Fruit fly (Drosophila melanogaster) whole organism, embryonic: ENCODE data around the gene CG6403.

Experiments
- Bgb ChIP-seq: fragments of 200-800 bp; sonication (Bioruptor generic); IDR thresholded peaks from 2 replicates; pipeline ENCODE4 v1.3.6; 2022; ENCODE audit warnings: missing biosample characterization, missing genetic modification characterization; ENCODE audit not compliant: partially characterized antibody
- C15 ChIP-seq: fragments of 200-800 bp; sonication (Bioruptor generic); IDR thresholded peaks from 3 replicates; pipeline ENCODE4 v1.3.6; 2022; ENCODE audit warnings: missing biosample characterization, missing genetic modification characterization
- CG11093 ChIP-seq: fragments of 200-800 bp; sonication (Bioruptor generic); IDR thresholded peaks from 3 replicates; pipeline ENCODE4 v1.3.6; 2022; ENCODE audit warnings: missing biosample characterization, missing genetic modification characterization
- CG12769 ChIP-seq: fragments of 200-800 bp; sonication (Bioruptor generic); optimal IDR thresholded peaks from 2 replicates; lab custom pipeline; 2019; ENCODE audit warnings: missing biosample characterization, mild to moderate bottlenecking, missing genetic modification characterization, moderate library complexity
- CG14050 ChIP-seq: fragments of 200-800 bp; sonication (Bioruptor generic); IDR thresholded peaks from 3 replicates; pipeline ENCODE4 v1.3.6; 2022; ENCODE audit warnings: missing biosample characterization, missing genetic modification characterization
- CG15696 ChIP-seq: fragments of 200-800 bp; sonication (Bioruptor generic); optimal IDR thresholded peaks from 2 replicates; lab custom pipeline; 2019; ENCODE audit warnings: missing biosample characterization, mild to moderate bottlenecking, missing genetic modification characterization, moderate library complexity
- CG16813 ChIP-seq: fragments of 200-800 bp; sonication (Bioruptor generic); IDR thresholded peaks from 3 replicates; pipeline ENCODE4 v1.3.6; 2022; ENCODE audit warnings: missing biosample characterization, missing genetic modification characterization; ENCODE audit not compliant: partially characterized antibody
- CG17361 ChIP-seq: fragments of 200-800 bp; sonication (Bioruptor generic); IDR thresholded peaks from 3 replicates; pipeline ENCODE4 v1.3.6; 2022; ENCODE audit warnings: missing biosample characterization, missing genetic modification characterization
- CG17568 ChIP-seq: fragments of 200-800 bp; sonication (Bioruptor generic); optimal IDR thresholded peaks from 2 replicates; lab custom pipeline; 2018; ENCODE audit warnings: missing biosample characterization, mild to moderate bottlenecking, missing genetic modification characterization, moderate library complexity
- CG17912 ChIP-seq: fragments of 200-800 bp; sonication (Bioruptor generic); optimal IDR thresholded peaks from 2 replicates; lab custom pipeline; 2018; ENCODE audit warnings: missing biosample characterization, mild to moderate bottlenecking, missing genetic modification characterization
- CG30431 ChIP-seq: fragments of 200-800 bp; sonication (Bioruptor generic); optimal IDR thresholded peaks from 2 replicates; lab custom pipeline; 2017; ENCODE audit warnings: missing biosample characterization, missing genetic modification characterization
- CG31365 ChIP-seq: fragments of 200-800 bp; sonication (Bioruptor generic); optimal IDR thresholded peaks from 2 replicates; lab custom pipeline; 2018; ENCODE audit warnings: missing biosample characterization, mild to moderate bottlenecking, missing genetic modification characterization
- CG31441 ChIP-seq: fragments of 200-800 bp; sonication (Bioruptor generic); IDR thresholded peaks from 2 replicates; pipeline ENCODE4 v1.3.6; 2022; ENCODE audit warnings: missing biosample characterization, missing genetic modification characterization
- CG3407 ChIP-seq: fragments of 200-800 bp; sonication (Bioruptor generic); optimal IDR thresholded peaks from 2 replicates; lab custom pipeline; 2018; ENCODE audit warnings: missing biosample characterization, mild to moderate bottlenecking, missing genetic modification characterization
- CG34224 ChIP-seq: fragments of 200-800 bp; sonication (Bioruptor generic); IDR thresholded peaks from 3 replicates; pipeline ENCODE4 v1.3.6; 2022; ENCODE audit warnings: missing biosample characterization, missing genetic modification characterization; ENCODE audit not compliant: partially characterized antibody
- CG34376 ChIP-seq: fragments of 200-800 bp; sonication (Bioruptor generic); optimal IDR thresholded peaks from 2 replicates; lab custom pipeline; 2018; ENCODE audit warnings: missing biosample characterization, mild to moderate bottlenecking, missing genetic modification characterization
- CG6683 ChIP-seq: fragments of 200-800 bp; sonication (Bioruptor generic); optimal IDR thresholded peaks from 2 replicates; lab custom pipeline; 2017; ENCODE audit warnings: missing biosample characterization, mild to moderate bottlenecking, missing genetic modification characterization, missing genetic modification reagents
- CG6689 ChIP-seq: fragments of 200-800 bp; sonication (Bioruptor generic); IDR thresholded peaks from 2 replicates; pipeline ENCODE4 v1.3.6; 2022; ENCODE audit warnings: missing biosample characterization, missing genetic modification characterization
- CG6813 ChIP-seq: fragments of 200-800 bp; sonication (Bioruptor generic); optimal IDR thresholded peaks from 2 replicates; lab custom pipeline; 2017; ENCODE audit warnings: missing biosample characterization, missing genetic modification characterization, mild to moderate bottlenecking, moderate library complexity, missing genetic modification reagents
- CG6854 ChIP-seq: fragments of 200-800 bp; sonication (Bioruptor generic); optimal IDR thresholded peaks from 3 replicates; lab custom pipeline; 2017; ENCODE audit warnings: missing biosample characterization, mild to moderate bottlenecking, missing genetic modification characterization
- CG7271 ChIP-seq: fragments of 200-800 bp; sonication (Bioruptor generic); optimal IDR thresholded peaks from 2 replicates; lab custom pipeline; 2018; ENCODE audit warnings: missing biosample characterization, mild to moderate bottlenecking, missing genetic modification characterization, moderate library complexity
- CG7963 ChIP-seq: fragments of 200-800 bp; sonication (Bioruptor generic); IDR thresholded peaks from 3 replicates; pipeline ENCODE4 v1.3.6; 2022; ENCODE audit warnings: missing biosample characterization, missing genetic modification characterization; ENCODE audit not compliant: partially characterized antibody
- CG8281 ChIP-seq: fragments of 200-800 bp; sonication (Bioruptor generic); optimal IDR thresholded peaks from 2 replicates; lab custom pipeline; 2018; ENCODE audit warnings: missing biosample characterization, mild to moderate bottlenecking, missing genetic modification characterization, moderate library complexity
- Ets97D ChIP-seq: fragments of 200-800 bp; sonication (Bioruptor generic); optimal IDR thresholded peaks from 3 replicates; lab custom pipeline; 2016; ENCODE audit warnings: missing biosample characterization, missing genetic modification characterization
- Hmx ChIP-seq: fragments of 200-800 bp; sonication (Bioruptor generic); optimal IDR thresholded peaks from 2 replicates; lab custom pipeline; 2016; ENCODE audit warnings: missing biosample characterization, missing genetic modification characterization
- Lhr ChIP-seq: fragments of 200-800 bp; sonication (Bioruptor generic); optimal IDR thresholded peaks from 3 replicates; lab custom pipeline; 2017; ENCODE audit warnings: mild to moderate bottlenecking, missing biosample characterization, missing genetic modification reagents, missing genetic modification characterization
- NK7.1 ChIP-seq: fragments of 200-800 bp; sonication (Bioruptor generic); optimal IDR thresholded peaks from 3 replicates; lab custom pipeline; 2016; ENCODE audit warnings: missing biosample characterization, missing genetic modification characterization
- Nf-YB ChIP-seq: fragments of 200-800 bp; sonication (Bioruptor generic); optimal IDR thresholded peaks from 3 replicates; lab custom pipeline; 2019; ENCODE audit warnings: missing biosample characterization, mild to moderate bottlenecking, missing genetic modification characterization, moderate library complexity
- Opbp ChIP-seq: fragments of 200-800 bp; sonication (Bioruptor generic); IDR thresholded peaks from 3 replicates; pipeline ENCODE4 v1.3.6; 2022; ENCODE audit warnings: missing biosample characterization, missing genetic modification characterization; ENCODE audit not compliant: partially characterized antibody
- Optix ChIP-seq: fragments of 200-800 bp; sonication (Bioruptor generic); IDR thresholded peaks from 3 replicates; pipeline ENCODE4 v1.3.6; 2022; ENCODE audit warnings: missing biosample characterization, missing genetic modification characterization
- Side ChIP-seq: fragments of 200-800 bp; sonication (Bioruptor generic); optimal IDR thresholded peaks from 2 replicates; lab custom pipeline; 2016; ENCODE audit warnings: missing biosample characterization, missing genetic modification characterization
- Sry-β ChIP-seq: fragments of 200-800 bp; sonication (Bioruptor generic); optimal IDR thresholded peaks from 2 replicates; lab custom pipeline; 2018; ENCODE audit warnings: missing biosample characterization, mild to moderate bottlenecking, missing genetic modification characterization, moderate library complexity
- Vsx1 ChIP-seq: fragments of 200-800 bp; sonication (Bioruptor generic); optimal IDR thresholded peaks from 2 replicates; lab custom pipeline; 2017; ENCODE audit warnings: missing biosample characterization, mild to moderate bottlenecking, missing genetic modification characterization, missing genetic modification reagents
- cg ChIP-seq: fragments of 200-800 bp; sonication (Bioruptor generic); optimal IDR thresholded peaks from 3 replicates; lab custom pipeline; 2019; ENCODE audit warnings: missing biosample characterization, mild to moderate bottlenecking, missing genetic modification characterization, moderate library complexity
- ci ChIP-seq: fragments of 200-800 bp; sonication (Bioruptor generic); IDR thresholded peaks from 3 replicates; pipeline ENCODE4 v1.3.6; 2022; ENCODE audit warnings: missing biosample characterization, missing genetic modification characterization
- esg ChIP-seq: fragments of 200-800 bp; sonication (Bioruptor generic); conservative IDR thresholded peaks from 2 replicates; pipeline ENCODE4 v1.3.6; 2022; ENCODE audit warnings: missing biosample characterization, missing genetic modification characterization
- fd96Cb ChIP-seq: fragments of 200-800 bp; sonication (Bioruptor generic); optimal IDR thresholded peaks from 2 replicates; lab custom pipeline; 2018; ENCODE audit warnings: missing biosample characterization, mild to moderate bottlenecking, missing genetic modification characterization, moderate library complexity
- gcm2 ChIP-seq: fragments of 200-800 bp; sonication (Bioruptor generic); optimal IDR thresholded peaks from 2 replicates; lab custom pipeline; 2016; ENCODE audit warnings: missing biosample characterization, missing genetic modification characterization
- gem ChIP-seq: fragments of 200-800 bp; sonication (Bioruptor generic); optimal IDR thresholded peaks from 2 replicates; lab custom pipeline; 2019; ENCODE audit warnings: missing biosample characterization, mild to moderate bottlenecking, missing genetic modification characterization, moderate library complexity
- gfzf ChIP-seq: fragments of 200-800 bp; sonication (Bioruptor generic); optimal IDR thresholded peaks from 2 replicates; lab custom pipeline; 2016; ENCODE audit warnings: missing biosample characterization, mild to moderate bottlenecking, missing genetic modification characterization, moderate library complexity
- hth ChIP-seq: fragments of >200 bp; optimal IDR thresholded peaks from 2 replicates; lab custom pipeline; 2017; ENCODE audit warnings: inconsistent platforms
- insv ChIP-seq, 2 experiments: fragments of 200-800 bp; sonication (Bioruptor generic); optimal IDR thresholded peaks; 3 replicates each; lab custom pipeline; 2016 to 2018; ENCODE audit warnings: missing biosample characterization in 2 of 2, missing genetic modification characterization in 2 of 2
- ken ChIP-seq: fragments of 200-800 bp; sonication (Bioruptor generic); IDR thresholded peaks from 3 replicates; pipeline ENCODE4 v1.3.6; 2022; ENCODE audit warnings: missing biosample characterization, missing genetic modification characterization
- nerfin-1 ChIP-seq: fragments of 200-800 bp; sonication (Bioruptor generic); optimal IDR thresholded peaks from 3 replicates; lab custom pipeline; 2019; ENCODE audit warnings: missing biosample characterization, mild to moderate bottlenecking, missing genetic modification characterization, moderate library complexity
- pzg ChIP-seq: fragments of 200-800 bp; sonication (Bioruptor generic); optimal IDR thresholded peaks from 3 replicates; lab custom pipeline; 2018; ENCODE audit warnings: missing biosample characterization, mild to moderate bottlenecking, missing genetic modification characterization, moderate library complexity
- stwl ChIP-seq: fragments of 200-800 bp; sonication (Bioruptor generic); optimal IDR thresholded peaks from 3 replicates; lab custom pipeline; 2018; ENCODE audit warnings: missing biosample characterization, mild to moderate bottlenecking, missing genetic modification characterization, moderate library complexity
- wek ChIP-seq: fragments of 200-800 bp; sonication (Bioruptor generic); optimal IDR thresholded peaks from 3 replicates; lab custom pipeline; 2018; ENCODE audit warnings: missing biosample characterization, mild to moderate bottlenecking, missing genetic modification characterization, moderate library complexity
- z ChIP-seq: fragments of 200-800 bp; sonication (Bioruptor generic); IDR thresholded peaks from 3 replicates; pipeline ENCODE4 v1.3.6; 2022; ENCODE audit warnings: missing biosample characterization, missing genetic modification characterization
- zen2 ChIP-seq: fragments of 200-800 bp; sonication (Bioruptor generic); IDR thresholded peaks from 3 replicates; pipeline ENCODE4 v1.3.6; 2022; ENCODE audit warnings: missing biosample characterization, missing genetic modification characterization; ENCODE audit not compliant: partially characterized antibody

CG6403 gene

DNA sequence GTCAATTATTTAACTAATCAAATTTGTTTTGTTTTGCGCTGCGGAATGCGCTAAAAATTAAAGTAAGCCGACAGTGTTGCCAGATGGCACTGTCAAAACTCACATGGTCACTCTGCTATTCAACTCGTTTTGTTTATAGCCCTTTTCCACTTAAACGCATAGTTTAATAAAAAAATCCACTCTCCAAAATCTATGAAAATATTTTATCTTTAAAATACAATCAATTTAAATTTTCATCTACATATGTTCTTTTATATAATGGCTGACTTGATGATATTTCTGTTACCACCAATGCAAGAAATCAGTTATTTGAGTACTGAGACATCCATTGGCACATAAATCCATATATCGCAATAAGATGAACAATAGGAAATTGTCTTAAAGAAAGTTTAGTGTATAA, 18.8 kb downstream of the CG6403 start, which contains the start of gene CG6425 (continued):
- TF ChIP-seq stwl (tag; lab: Kevin White, UChicago) = peak; percentile 37
- TF ChIP-seq gcm2 = no peak
- no peak for TF ChIP-seq CG7271 (tag; lab: Kevin White, UChicago)
- TF ChIP-seq nerfin-1 = peak; percentile 15
- no peak for TF ChIP-seq CG6854 (GFP tag; lab: Kevin White, UChicago)
- no peak for TF ChIP-seq CG3407
- no peak for TF ChIP-seq CG17912 (GFP tag; lab: Kevin White, UChicago)
- TF ChIP-seq z = no peak
- TF ChIP-seq CG17361 (GFP tag; lab: Robert Waterston, UW) = peak; percentile 56; the same call in 2 of the 3 replicates
- TF ChIP-seq CG6813 (GFP tag; lab: Kevin White, UChicago) = no peak
- no peak for TF ChIP-seq Sry-β (GFP tag; lab: Kevin White, UChicago)
- no peak for TF ChIP-seq Optix (GFP tag; lab: Robert Waterston, UW)
- TF ChIP-seq CG14050 (GFP tag; lab: Robert Waterston, UW) = no peak
- TF ChIP-seq Vsx1 = no peak
- TF ChIP-seq CG16813 (GFP tag; lab: Robert Waterston, UW) = 0 out of 3 replicates have a peak, but pooled peaks have one; percentile 30
- no peak for TF ChIP-seq CG6683 (GFP tag; lab: Kevin White, UChicago)
- no peak for TF ChIP-seq cg

DNA sequence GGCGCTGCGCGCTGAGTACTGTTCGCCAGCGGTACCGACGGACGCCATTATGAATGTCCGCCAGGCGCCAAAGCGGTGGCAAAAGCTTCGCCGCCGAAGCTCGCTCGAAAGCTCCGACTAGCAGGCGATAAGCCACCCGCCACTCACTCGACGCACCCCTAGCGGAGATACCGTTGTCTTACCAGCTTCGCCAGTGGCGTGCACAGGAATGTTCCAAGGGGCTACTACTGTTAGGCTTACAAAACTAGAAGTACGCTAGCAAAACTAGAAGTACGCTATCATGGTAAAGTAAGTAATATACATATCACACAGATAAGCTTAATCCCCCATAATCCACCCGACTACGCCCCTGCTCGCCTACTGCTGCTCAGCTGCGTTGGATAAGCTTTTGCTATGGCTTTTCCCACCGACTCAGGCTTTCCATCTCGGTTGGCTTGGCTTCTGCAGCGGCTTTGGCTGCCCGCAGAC, 22.0 kb downstream of the CG6403 start, which contains the start of gene amon:
Gene amon (minus strand): TSS at position 51 of the 468 bp plus-strand sequence.
- peak; percentile 99 for TF ChIP-seq Side (GFP tag; lab: Kevin White, UChicago)
- peak; percentile 100 for TF ChIP-seq CG34376 (GFP tag; lab: Kevin White, UChicago)
- TF ChIP-seq CG6813 (GFP tag; lab: Kevin White, UChicago) = peak; percentile 99
- no peak for TF ChIP-seq CG34224 (GFP tag; lab: Robert Waterston, UW)
- peak; percentile 94 for TF ChIP-seq wek (GFP tag; lab: Kevin White, UChicago)
- no peak for TF ChIP-seq CG7963
- TF ChIP-seq pzg = peak; percentile 65
- TF ChIP-seq CG11093 = peak; percentile 98
- TF ChIP-seq CG31365 (tag; lab: Kevin White, UChicago) = peak; percentile 94
- peak; percentile 31; the same call in 1 of the 2 replicates for TF ChIP-seq Bgb (GFP tag; lab: Robert Waterston, UW)
- TF ChIP-seq Ets97D (GFP tag; lab: Kevin White, UChicago) = peak; percentile 95
- TF ChIP-seq Lhr (GFP tag; lab: Kevin White, UChicago) = peak; percentile 73
- TF ChIP-seq gem (tag; lab: Kevin White, UChicago) = peak; percentile 98
- peak; percentile 96 for TF ChIP-seq fd96Cb (tag; lab: Kevin White, UChicago)
- TF ChIP-seq CG30431 (GFP tag; lab: Kevin White, UChicago) = peak; percentile 95
- peak; percentile 98 for TF ChIP-seq NK7.1 (GFP tag; lab: Kevin White, UChicago)
- peak; percentile 33 to 80 for TF ChIP-seq insv (GFP tag; optimal IDR thresholded peaks at IDR 0.05; lab: Kevin White, UChicago)
- TF ChIP-seq CG8281 (tag; lab: Kevin White, UChicago) = peak; percentile 90
- peak; percentile 79 for TF ChIP-seq Nf-YB (GFP tag; lab: Kevin White, UChicago)
- TF ChIP-seq CG17568 (GFP tag; lab: Kevin White, UChicago) = no peak
- peak; percentile 99 for TF ChIP-seq esg (GFP tag; lab: Robert Waterston, UW)
- TF ChIP-seq CG31441 = peak; percentile 97
- TF ChIP-seq ci (GFP tag; lab: Robert Waterston, UW) = peak; percentile 99
- TF ChIP-seq zen2 = no peak
- peak; percentile 84 for TF ChIP-seq CG15696 (tag; lab: Kevin White, UChicago)
- TF ChIP-seq ken (GFP tag; lab: Robert Waterston, UW) = peak; percentile 99
- peak; percentile 100 for TF ChIP-seq CG12769 (tag; lab: Kevin White, UChicago)
- peak; percentile 30 for TF ChIP-seq gfzf
- TF ChIP-seq CG6689 (GFP tag; lab: Robert Waterston, UW) = peak; percentile 97
- peak; percentile 98 for TF ChIP-seq C15
- peak; percentile 93 for TF ChIP-seq Hmx (GFP tag; lab: Kevin White, UChicago)
- no peak for TF ChIP-seq Opbp
- TF ChIP-seq hth = no peak
